Worm (Caenorhabditis elegans) whole organism, late embryonic: Measurements from ENCODE around the gene F35H10.2.

Experiments used
- ceh-9 ChIP-seq: sonication (generic microtip); optimal IDR thresholded peaks from 2 replicates; lab custom pipeline; 2016; ENCODE audit warnings: mild to moderate bottlenecking, missing genetic modification characterization, inconsistent platforms, missing compliant biosample characterization
- fkh-10 ChIP-seq: fragments of 150-350 bp; optimal IDR thresholded peaks from 2 replicates; lab custom pipeline; 2014; ENCODE audit warnings: missing biosample characterization, missing genetic modification reagents, missing genetic modification characterization
- lin-11 ChIP-seq: fragments of 200-800 bp; sonication (Bioruptor generic); optimal IDR thresholded peaks from 2 replicates; lab custom pipeline; 2018; ENCODE audit warnings: mild to moderate bottlenecking, missing genetic modification characterization, missing compliant biosample characterization
- nhr-11 ChIP-seq: fragments of 150-350 bp; optimal IDR thresholded peaks from 2 replicates; lab custom pipeline; 2014; ENCODE audit warnings: missing biosample characterization, missing genetic modification characterization
- npax-4 ChIP-seq: sonication (generic microtip); optimal IDR thresholded peaks from 2 replicates; lab custom pipeline; 2016; ENCODE audit warnings: missing genetic modification characterization, missing compliant biosample characterization
- pha-4 ChIP-seq: fragments of 150-350 bp; optimal IDR thresholded peaks from 2 replicates; lab custom pipeline; 2018; ENCODE audit warnings: missing biosample characterization, missing genetic modification reagents, missing genetic modification characterization
- pros-1 ChIP-seq: fragments of 150-350 bp; optimal IDR thresholded peaks from 2 replicates; lab custom pipeline; 2014; ENCODE audit warnings: missing biosample characterization, missing genetic modification reagents, missing genetic modification characterization
- rnt-1 ChIP-seq: sonication (generic microtip); optimal IDR thresholded peaks from 2 replicates; lab custom pipeline; 2016; ENCODE audit warnings: missing genetic modification characterization, missing compliant biosample characterization
- sdc-2 ChIP-seq: sonication (generic microtip); optimal IDR thresholded peaks from 2 replicates; lab custom pipeline; 2016; ENCODE audit warnings: missing genotype, missing genetic modification characterization, missing compliant biosample characterization
- tbx-2 ChIP-seq: sonication (generic microtip); optimal IDR thresholded peaks from 2 replicates; lab custom pipeline; 2016; ENCODE audit warnings: missing genetic modification characterization, missing compliant biosample characterization
- tbx-7 ChIP-seq: sonication (generic microtip); optimal IDR thresholded peaks from 2 replicates; lab custom pipeline; 2016; ENCODE audit warnings: missing genotype, missing genetic modification characterization, missing compliant biosample characterization
- zip-5 ChIP-seq: sonication (generic microtip); optimal IDR thresholded peaks from 2 replicates; lab custom pipeline; 2016; ENCODE audit warnings: missing genetic modification characterization, missing compliant biosample characterization

ce11 chrIV:8363163-8363562, 34.1 kb downstream of the F35H10.2 start, which contains the start of gene D2096.12:
- no peak for TF ChIP-seq fkh-10
- TF ChIP-seq pha-4 (tag; lab: Kevin White, UChicago), result no peak
- TF ChIP-seq lin-11, result no peak
- TF ChIP-seq sdc-2 (tag; lab: Kevin White, UChicago), result no peak
- no peak for TF ChIP-seq tbx-2 (tag; lab: Kevin White, UChicago)
- TF ChIP-seq nhr-11 (tag; lab: Kevin White, UChicago), result no peak
- no peak for TF ChIP-seq zip-5 (tag; lab: Kevin White, UChicago)
- TF ChIP-seq rnt-1 (tag; lab: Kevin White, UChicago), result no peak
- no peak for TF ChIP-seq tbx-7
- TF ChIP-seq npax-4 (tag; lab: Kevin White, UChicago), result no peak
- TF ChIP-seq ceh-9, result no peak
- no peak for TF ChIP-seq pros-1
